Fruit fly (Drosophila melanogaster): ENCODE measurements around the gene CG13003.

CG13003 gene

dm6 chrX:16809093-16809492 lies 67.3 kb downstream of the CG13003 start (continued):
- no peak for TF ChIP-seq CG16863 (GFP tag; optimal IDR thresholded peaks at IDR 0.05)
- TF ChIP-seq BEAF-32 (GFP tag; optimal IDR thresholded peaks at IDR 0.05): peak; percentile 5
- TF ChIP-seq C15 (GFP tag; IDR thresholded peaks at IDR 0.05): no peak
- no peak for TF ChIP-seq CG6689 (GFP tag; IDR thresholded peaks at IDR 0.05)
- TF ChIP-seq CG1529 (GFP tag; optimal IDR thresholded peaks at IDR 0.05): no peak
- TF ChIP-seq CG4820 (GFP tag; optimal IDR thresholded peaks at IDR 0.05): no peak
- TF ChIP-seq CG11398 (GFP tag; optimal IDR thresholded peaks at IDR 0.05): no peak

dm6 chrX:16808654-16809053 lies 67.7 kb downstream of the CG13003 start:
- TF ChIP-seq lilli (GFP tag; optimal IDR thresholded peaks at IDR 0.05): peak; percentile 4
- TF ChIP-seq dysf (GFP tag; IDR thresholded peaks at IDR 0.05): 0 out of 3 replicates have a peak, but pooled peaks have one; percentile 19
- TF ChIP-seq cad (GFP tag; optimal IDR thresholded peaks at IDR 0.05): peak; percentile 42
- peak; percentile 18 for TF ChIP-seq Dip3 (GFP tag; optimal IDR thresholded peaks at IDR 0.05)
- no peak for TF ChIP-seq CG33213 (GFP tag; optimal IDR thresholded peaks at IDR 0.05)
- TF ChIP-seq CG42726 (GFP tag; IDR thresholded peaks at IDR 0.05; ENCODE audit: partially characterized antibody): no peak
- TF ChIP-seq esg (GFP tag; conservative IDR thresholded peaks at IDR 0.05): 0 out of 2 replicates have a peak, but pooled peaks have one; percentile 13
- peak; percentile 23; the same call in 1 of the 2 replicates for TF ChIP-seq Rx (GFP tag; IDR thresholded peaks at IDR 0.05)
- 0 out of 2 replicates have a peak, but pooled peaks have one; percentile 12 for TF ChIP-seq Rfx (GFP tag; IDR thresholded peaks at IDR 0.05)
- peak; percentile 14; the same call in 1 of the 2 replicates for TF ChIP-seq Atf6 (GFP tag; IDR thresholded peaks at IDR 0.05)
- no peak for TF ChIP-seq pfk (GFP tag; optimal IDR thresholded peaks at IDR 0.05)
- TF ChIP-seq Dref (GFP tag; IDR thresholded peaks at IDR 0.05): no peak
- 0 out of 2 replicates have a peak, but pooled peaks have one; percentile 10 for TF ChIP-seq CG6689 (GFP tag; IDR thresholded peaks at IDR 0.05)
- no peak for TF ChIP-seq mld (GFP tag; IDR thresholded peaks at IDR 0.05; ENCODE audit: partially characterized antibody)
- no peak for TF ChIP-seq shn (GFP tag; optimal IDR thresholded peaks at IDR 0.05)
- TF ChIP-seq grau (tag; optimal IDR thresholded peaks at IDR 0.05): no peak
- no peak for TF ChIP-seq CG16863 (GFP tag; optimal IDR thresholded peaks at IDR 0.05)
- peak; percentile 14; the same call in 1 of the 2 replicates for TF ChIP-seq CG32532 (GFP tag; IDR thresholded peaks at IDR 0.05)
- no peak for TF ChIP-seq hkb (optimal IDR thresholded peaks at IDR 0.05)
- TF ChIP-seq hkb (GFP tag; IDR thresholded peaks at IDR 0.05): no peak
- peak; percentile 5 for TF ChIP-seq Oli (tag; optimal IDR thresholded peaks at IDR 0.05)
- TF ChIP-seq pita (GFP tag; optimal IDR thresholded peaks at IDR 0.05): no peak
- TF ChIP-seq CG11504 (tag; optimal IDR thresholded peaks at IDR 0.05): peak; percentile 1
- TF ChIP-seq jumu (GFP tag; optimal IDR thresholded peaks at IDR 0.05): no peak
- TF ChIP-seq Deaf1 (tag; optimal IDR thresholded peaks at IDR 0.05): no peak
- TF ChIP-seq D19B (GFP tag; optimal IDR thresholded peaks at IDR 0.05): no peak
- TF ChIP-seq CG14441 (GFP tag; IDR thresholded peaks at IDR 0.05): peak; percentile 20; the same call in 1 of the 2 replicates
- peak; percentile 24 for TF ChIP-seq dmrt99B (tag; optimal IDR thresholded peaks at IDR 0.05)
- TF ChIP-seq CG7839 (tag; optimal IDR thresholded peaks at IDR 0.05): peak; percentile 35
- TF ChIP-seq Ets65A (GFP tag): peak; percentile 70
- no peak for TF ChIP-seq Dp (GFP tag; optimal IDR thresholded peaks at IDR 0.05)
- TF ChIP-seq ssp (GFP tag; IDR thresholded peaks at IDR 0.05): no peak
- TF ChIP-seq Dad (GFP tag; optimal IDR thresholded peaks at IDR 0.05): no peak
- peak; percentile 8 for TF ChIP-seq CG7556 (GFP tag; optimal IDR thresholded peaks at IDR 0.05)
- peak; percentile 75 for TF ChIP-seq Med (GFP tag)
- peak; percentile 11 for TF ChIP-seq bab2 (GFP tag; optimal IDR thresholded peaks at IDR 0.05)
- no peak for TF ChIP-seq CG4617 (GFP tag; optimal IDR thresholded peaks at IDR 0.05; ENCODE audit: borderline replicate concordance)
- no peak for TF ChIP-seq CG8765 (GFP tag; IDR thresholded peaks at IDR 0.05)
- 0 out of 3 replicates have a peak, but pooled peaks have one; percentile 40 for TF ChIP-seq Optix (GFP tag; IDR thresholded peaks at IDR 0.05)
- TF ChIP-seq CG15269 (tag; optimal IDR thresholded peaks at IDR 0.05): no peak
- no peak for TF ChIP-seq CoRest (tag; optimal IDR thresholded peaks at IDR 0.05)
- TF ChIP-seq row (GFP tag; IDR thresholded peaks at IDR 0.05): peak; percentile 27; the same call in 1 of the 3 replicates
- no peak for TF ChIP-seq CG3847 (GFP tag; IDR thresholded peaks at IDR 0.05)
- no peak for TF ChIP-seq da (GFP tag; optimal IDR thresholded peaks at IDR 0.05)
- no peak for TF ChIP-seq C15 (GFP tag; IDR thresholded peaks at IDR 0.05)
- peak; percentile 54 for TF ChIP-seq zf30C (GFP tag; optimal IDR thresholded peaks at IDR 0.05)
